Worm (Caenorhabditis elegans): ENCODE results near the gene F31D4.8.

DNA sequence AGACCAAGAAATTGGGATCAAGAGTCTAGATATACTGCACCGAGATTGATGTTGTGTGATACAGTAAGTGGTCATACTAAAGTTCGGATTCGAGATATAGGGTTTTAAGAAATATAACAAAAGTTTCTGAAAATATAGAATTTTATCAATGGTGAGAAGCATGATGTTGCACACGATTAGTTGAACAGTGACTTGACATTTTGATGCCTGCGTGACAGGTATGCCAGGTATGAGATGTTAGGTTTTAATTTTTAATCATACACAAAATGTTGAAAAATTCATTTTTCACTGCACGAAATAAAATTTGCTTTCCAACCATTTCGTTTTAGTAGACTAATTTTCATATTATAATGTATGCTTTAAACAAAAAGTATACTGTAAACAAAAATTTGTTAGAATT is 37.8 kb downstream of the F31D4.8 start:
- TF ChIP-seq ets-4 (tag; optimal IDR thresholded peaks at IDR 0.05) (no peak), pag-3 (tag; optimal IDR thresholded peaks at IDR 0.05; ENCODE audit: borderline replicate concordance) (no peak), pros-1 (tag; optimal IDR thresholded peaks at IDR 0.05) (no peak), nfya-1 (tag; optimal IDR thresholded peaks at IDR 0.05) (no peak), F13H6.1 (tag; optimal IDR thresholded peaks at IDR 0.05) (no peak), elt-4 (tag; optimal IDR thresholded peaks at IDR 0.05) (no peak), T23F11.4 (GFP tag; optimal IDR thresholded peaks at IDR 0.05) (no peak), ahr-1 (tag; optimal IDR thresholded peaks at IDR 0.05) (no peak), ama-1 (optimal IDR thresholded peaks at IDR 0.05) (no peak)

Measured in whole organism, late embryonic.